Worm (Caenorhabditis elegans) whole organism, L4/young adult: ENCODE results near the gene srg-58.

ENCODE experiments used
- W03F9.2 ChIP-seq: fragments of 150-350 bp; optimal IDR thresholded peaks from 2 replicates; lab custom pipeline; 2014; ENCODE audit warnings: missing biosample characterization, missing genetic modification characterization
- dao-5 ChIP-seq: sonication (generic microtip); optimal IDR thresholded peaks from 2 replicates; lab custom pipeline; 2016; ENCODE audit warnings: missing genotype, missing genetic modification characterization, moderate library complexity, missing compliant biosample characterization
- him-1 ChIP-seq: sonication (generic microtip); optimal IDR thresholded peaks from 2 replicates; lab custom pipeline; 2016; ENCODE audit warnings: missing genotype, missing genetic modification reagents, missing genetic modification characterization, missing compliant biosample characterization

DNA sequence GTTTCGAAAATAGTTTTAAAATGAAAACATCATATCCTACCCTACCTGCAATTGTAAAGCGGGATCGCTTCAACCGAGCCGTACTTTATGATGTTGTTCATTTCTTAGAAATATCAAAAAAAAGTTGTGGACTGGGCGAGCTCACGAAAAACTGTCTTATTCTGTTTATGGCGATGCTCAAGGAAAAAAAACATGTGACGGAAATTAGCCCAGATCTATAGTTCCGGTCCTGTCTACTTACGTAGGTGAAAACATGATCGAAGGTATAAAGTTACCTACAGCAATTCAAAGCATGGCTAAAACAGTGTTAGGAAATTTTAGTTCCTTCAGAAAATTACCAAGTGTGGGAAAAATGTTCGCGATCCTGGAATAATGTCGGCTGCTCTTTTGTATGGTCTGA lies 38.6 kb downstream of the srg-58 start, which contains the start of gene srt-27:
- no peak for TF ChIP-seq him-1 (tag; lab: Kevin White, UChicago)
- TF ChIP-seq W03F9.2 (tag; lab: Kevin White, UChicago) = no peak
- TF ChIP-seq dao-5 = no peak
